Worm (Caenorhabditis elegans): ENCODE data around the gene T16G12.12.

ce11 chrIII:10083242-10083641 lies 29.8 kb downstream of the T16G12.12 start, which contains the start of gene T16H12.3:
- TF ChIP-seq tbx-11 (GFP tag; IDR thresholded peaks at IDR 0.05) (no peak), ama-1 (optimal IDR thresholded peaks at IDR 0.05) (no peak), F13C5.2 (tag; optimal IDR thresholded peaks at IDR 0.05) (no peak), aly-1 (tag; optimal IDR thresholded peaks at IDR 0.05) (no peak), flt-1 (GFP tag; IDR thresholded peaks at IDR 0.05) (no peak)
